Worm (Caenorhabditis elegans) whole organism, L3 larva: ENCODE results near the gene C36B7.1.
A peak's percentile ranks its signal among the peaks of the same experiment; 100 is the strongest.

Source experiments
- ama-1 ChIP-seq: fragments of 150-350 bp; optimal IDR thresholded peaks from 2 replicates; lab custom pipeline; 2018
- elt-3 ChIP-seq, 3 experiments: fragments of 150-350 bp in 1 of 3; sonication (generic microtip) in 2 of 3; optimal IDR thresholded peaks; 2 replicates in 2 of 3; 4 replicates in 1 of 3; lab custom pipeline; 2014 to 2017; ENCODE audit warnings: missing biosample characterization in 3 of 3, missing genetic modification characterization in 3 of 3
- lin-15B ChIP-seq: fragments of 150-350 bp; optimal IDR thresholded peaks from 2 replicates; lab custom pipeline; 2014; ENCODE audit warnings: missing biosample characterization, missing genetic modification characterization
- nhr-23 ChIP-seq: fragments of 150-350 bp; optimal IDR thresholded peaks from 2 replicates; lab custom pipeline; 2014; ENCODE audit warnings: missing biosample characterization, missing genetic modification reagents, missing genetic modification characterization
- unc-39 ChIP-seq: sonication (generic microtip); optimal IDR thresholded peaks from 4 replicates; lab custom pipeline; 2017; ENCODE audit warnings: missing biosample characterization, missing genetic modification characterization

C36B7.1 gene

DNA sequence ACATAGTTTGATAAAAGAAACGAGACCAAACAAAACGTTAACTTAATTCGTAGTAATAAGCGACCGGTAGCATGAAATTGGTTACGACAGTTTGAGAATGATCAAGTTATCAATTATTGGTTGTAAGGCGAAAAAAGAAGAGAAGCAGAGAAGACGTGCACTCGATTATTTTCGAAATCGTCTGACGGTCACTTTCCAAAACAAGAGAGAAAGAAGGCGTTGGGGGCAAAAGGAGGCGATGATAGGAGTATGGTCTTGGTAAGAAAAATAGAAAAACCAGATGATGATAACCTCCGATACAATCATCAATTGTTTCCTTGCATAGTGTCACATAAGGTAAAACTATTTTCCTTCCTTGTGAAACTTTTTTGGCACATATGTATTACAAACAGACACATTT lies 44.8 kb downstream of the C36B7.1 start:
- TF ChIP-seq nhr-23 (tag; lab: Kevin White, UChicago) (peak; percentile 46), elt-3 (tag; optimal IDR thresholded peaks at IDR 0.05; lab: Kevin White, UChicago) (no peak)

DNA sequence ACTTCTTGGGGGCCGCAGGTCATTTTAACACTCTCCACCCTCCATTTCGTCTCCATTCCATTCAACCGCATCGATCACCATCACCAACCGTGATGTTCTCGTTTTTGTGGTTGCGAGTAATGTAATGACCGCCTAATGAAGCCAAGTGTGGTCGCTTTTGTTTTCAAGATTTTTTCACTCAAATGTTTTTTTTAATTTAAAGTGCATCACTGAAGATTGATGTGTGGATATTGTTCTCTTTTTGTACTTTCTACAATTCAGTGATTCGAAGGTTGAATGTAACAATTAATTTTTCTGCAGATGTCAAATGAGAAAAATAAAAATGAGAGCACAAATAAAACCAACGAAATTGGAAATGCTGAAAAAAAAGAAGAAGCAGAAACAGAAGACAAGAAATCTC lies 46.0 kb downstream of the C36B7.1 start, which contains the start of gene pgp-10:
TSS of gene pgp-10 (plus strand) at position 301 of the 400 bp plus-strand sequence.
- no peak for TF ChIP-seq ama-1 (lab: Kevin White, UChicago)
- TF ChIP-seq unc-39 (tag; lab: Kevin White, UChicago), result no peak

DNA sequence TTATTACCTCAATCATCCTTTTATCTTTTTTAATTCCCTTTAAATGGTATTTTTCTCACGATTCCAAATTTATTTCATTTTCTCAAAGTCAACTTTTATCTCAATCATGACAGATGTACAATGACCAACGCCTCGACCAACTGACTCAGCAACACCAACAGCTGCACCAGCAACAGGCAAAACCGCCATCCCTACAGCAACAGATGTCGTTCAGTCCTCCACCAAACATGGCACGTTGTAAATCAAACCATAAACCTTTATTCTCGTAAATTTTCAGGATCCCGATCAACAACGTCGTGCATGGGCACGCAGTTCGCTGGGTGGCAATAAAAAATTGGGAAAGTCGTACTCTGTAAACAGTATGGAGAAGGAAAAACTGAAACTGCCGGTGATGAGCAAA lies 50.1 kb downstream of the C36B7.1 start:
- TF ChIP-seq lin-15B (tag; lab: Kevin White, UChicago), result no peak
